Worm (Caenorhabditis elegans) whole organism, L4/young adult: ENCODE results near the gene srh-182.

ENCODE experiments used
- W03F9.2 ChIP-seq: fragments of 150-350 bp; optimal IDR thresholded peaks from 2 replicates; lab custom pipeline; 2014; ENCODE audit warnings: missing biosample characterization, missing genetic modification characterization
- dao-5 ChIP-seq: sonication (generic microtip); optimal IDR thresholded peaks from 2 replicates; lab custom pipeline; 2016; ENCODE audit warnings: missing genotype, missing genetic modification characterization, moderate library complexity, missing compliant biosample characterization
- him-1 ChIP-seq: sonication (generic microtip); optimal IDR thresholded peaks from 2 replicates; lab custom pipeline; 2016; ENCODE audit warnings: missing genotype, missing genetic modification reagents, missing genetic modification characterization, missing compliant biosample characterization

- TF ChIP-seq dao-5, result no peak
- no peak for TF ChIP-seq W03F9.2
- no peak for TF ChIP-seq him-1 (tag; lab: Kevin White, UChicago)
These were observed 41.9 kb downstream of the srh-182 start, which contains the start of gene srw-82 for ce11 chrV:18431450-18431849.
